Fruit fly (Drosophila melanogaster): Measurements from ENCODE around the gene CG6788.

The CG6788 gene

dm6 chrX:17887877-17888276 lies at the start of gene CG6788:
Gene CG6788, plus strand, starts transcription at chrX:17888177.
- TF ChIP-seq Dll (optimal IDR thresholded peaks at IDR 0.05) (no peak), psq (optimal IDR thresholded peaks at IDR 0.05) (no peak), usp (GFP tag; optimal IDR thresholded peaks at IDR 0.05) (no peak), CG8478 (optimal IDR thresholded peaks at IDR 0.05) (no peak), EcR (GFP tag; optimal IDR thresholded peaks at IDR 0.05) (no peak), pan (optimal IDR thresholded peaks at IDR 0.05) (no peak)

- TF ChIP-seq usp (GFP tag; optimal IDR thresholded peaks at IDR 0.05) (no peak), psq (optimal IDR thresholded peaks at IDR 0.05) (no peak), pan (optimal IDR thresholded peaks at IDR 0.05) (no peak), CG8478 (optimal IDR thresholded peaks at IDR 0.05) (no peak), Dll (optimal IDR thresholded peaks at IDR 0.05) (no peak), EcR (GFP tag; optimal IDR thresholded peaks at IDR 0.05) (no peak)
Observed at dm6 chrX:17841923-17842322, 46.1 kb upstream of the CG6788 start, which contains the start of gene Taf9. Gene Taf9, plus strand, starts transcription at chrX:17842161.

DNA sequence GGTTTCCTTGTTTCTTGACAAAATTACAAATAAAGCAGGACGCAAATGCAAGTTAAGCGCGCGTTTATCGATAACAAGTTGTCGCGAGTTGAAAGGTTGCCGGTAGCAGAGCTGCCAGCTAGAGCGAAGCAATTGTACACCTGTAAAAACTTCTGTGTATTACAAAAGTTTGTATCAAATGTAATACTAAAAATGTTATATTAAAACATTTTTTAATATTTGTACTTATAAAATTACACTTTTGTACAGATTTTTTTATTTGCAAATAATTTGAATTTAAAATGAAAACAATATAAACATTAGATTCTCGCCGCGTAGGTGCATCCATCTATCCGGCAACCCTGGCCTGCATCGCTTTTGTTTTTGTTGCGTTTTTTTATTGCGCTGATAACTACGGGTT lies 43.4 kb upstream of the CG6788 start, which contains the start of the genes CG8142 and Ucp4A:
Gene CG8142 (minus strand): TSS at position 82 of the 400 bp plus-strand sequence.
Gene Ucp4A (plus strand): TSS at position 327 of the 400 bp plus-strand sequence.
- no peak for TF ChIP-seq CG8478 (optimal IDR thresholded peaks at IDR 0.05)
- no peak for TF ChIP-seq EcR (GFP tag; optimal IDR thresholded peaks at IDR 0.05)
- no peak for TF ChIP-seq Dll (optimal IDR thresholded peaks at IDR 0.05)

- TF ChIP-seq psq (optimal IDR thresholded peaks at IDR 0.05) (no peak), Dll (optimal IDR thresholded peaks at IDR 0.05) (no peak)
Observed at dm6 chrX:17845820-17846379, 42.1 kb upstream of the CG6788 start.

dm6 chrX:17850179-17850578 lies 37.8 kb upstream of the CG6788 start, which contains the start of the genes CG15814 and Spt7:
Gene CG15814, minus strand, starts transcription at chrX:17850342.
Gene Spt7, plus strand, starts transcription at chrX:17850460.
- TF ChIP-seq psq (optimal IDR thresholded peaks at IDR 0.05), result no peak
- TF ChIP-seq pan (optimal IDR thresholded peaks at IDR 0.05), result no peak
- no peak for TF ChIP-seq EcR (GFP tag; optimal IDR thresholded peaks at IDR 0.05)
- no peak for TF ChIP-seq Dll (optimal IDR thresholded peaks at IDR 0.05)
- TF ChIP-seq usp (GFP tag; optimal IDR thresholded peaks at IDR 0.05), result no peak
- no peak for TF ChIP-seq CG8478 (optimal IDR thresholded peaks at IDR 0.05)

dm6 chrX:17852457-17852856 lies 35.5 kb upstream of the CG6788 start, which contains the start of gene CG32554:
Gene CG32554, minus strand, starts transcription at chrX:17852685.
- no peak for TF ChIP-seq EcR (GFP tag; optimal IDR thresholded peaks at IDR 0.05)

- no peak for TF ChIP-seq Dll (optimal IDR thresholded peaks at IDR 0.05)
- TF ChIP-seq CG8478 (optimal IDR thresholded peaks at IDR 0.05), result no peak
- TF ChIP-seq usp (GFP tag; optimal IDR thresholded peaks at IDR 0.05), result no peak
Observed at dm6 chrX:17856029-17856428, 31.9 kb upstream of the CG6788 start, which contains the start of gene Mco4. Gene Mco4, minus strand, starts transcription at chrX:17856129.

DNA sequence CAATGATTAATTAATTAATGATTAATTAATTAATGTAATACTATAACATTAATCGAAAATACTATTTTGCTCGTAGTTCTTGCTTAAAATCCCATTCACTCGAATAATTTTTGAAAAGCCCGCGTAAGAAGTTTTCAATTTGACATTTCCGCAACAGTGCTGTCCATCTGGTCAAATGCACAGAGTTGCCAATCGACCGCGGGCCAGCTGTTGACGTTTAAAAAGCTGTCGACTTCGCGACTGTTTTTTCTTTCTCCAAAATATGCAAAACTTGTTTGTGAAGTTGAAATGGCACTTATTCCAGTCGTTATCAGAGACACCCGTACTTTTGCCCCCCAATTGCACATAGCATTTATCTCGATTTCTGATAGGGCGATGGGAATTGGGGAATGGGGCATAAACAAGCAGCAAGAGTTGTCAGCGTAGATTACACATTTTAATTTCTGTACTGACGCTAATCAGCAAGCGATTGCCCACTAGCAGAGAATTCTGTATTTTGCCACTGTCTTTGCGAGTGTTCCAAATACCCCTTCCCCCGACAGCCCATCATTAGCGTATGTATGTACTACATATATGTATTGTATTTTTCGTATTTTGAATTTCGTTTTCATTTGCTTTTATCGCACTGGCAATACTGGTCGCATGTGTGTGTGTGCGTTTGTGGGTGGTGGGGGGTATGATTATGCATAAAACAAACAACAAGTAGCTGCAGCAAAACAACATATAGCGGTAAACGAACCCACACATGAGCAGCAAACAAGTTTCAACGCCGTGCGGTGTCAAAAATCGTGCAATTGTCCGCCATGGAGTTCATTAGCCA lies 31.3 kb upstream of the CG6788 start, which contains the start of gene Srx:
Gene Srx (plus strand): TSS at position 517 of the 820 bp plus-strand sequence.
- TF ChIP-seq EcR (GFP tag; optimal IDR thresholded peaks at IDR 0.05) (no peak), pan (optimal IDR thresholded peaks at IDR 0.05) (no peak), Dll (optimal IDR thresholded peaks at IDR 0.05) (no peak), usp (GFP tag; optimal IDR thresholded peaks at IDR 0.05) (no peak), CG8478 (optimal IDR thresholded peaks at IDR 0.05) (no peak), psq (optimal IDR thresholded peaks at IDR 0.05) (no peak)

DNA sequence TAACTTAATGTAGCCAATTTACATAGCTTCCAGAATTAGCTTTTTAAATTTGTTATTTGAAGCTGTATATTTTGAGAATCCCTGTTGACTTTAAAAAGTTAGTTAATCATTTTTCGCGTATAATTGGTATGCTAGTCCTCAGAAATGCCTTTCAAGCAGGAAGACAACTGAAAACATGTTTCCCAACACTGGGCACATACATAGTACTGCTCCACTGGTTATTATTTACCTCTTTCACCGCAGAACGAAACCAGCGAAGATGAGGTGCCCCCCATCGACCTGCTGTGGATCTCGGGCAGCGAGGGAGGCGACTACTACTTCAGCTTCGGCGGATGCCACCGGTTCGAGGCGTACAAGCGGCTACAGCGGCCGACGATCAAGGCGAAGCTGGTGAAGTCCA lies 30.2 kb upstream of the CG6788 start:
- TF ChIP-seq psq (optimal IDR thresholded peaks at IDR 0.05), result no peak
- TF ChIP-seq EcR (GFP tag; optimal IDR thresholded peaks at IDR 0.05), result no peak
- no peak for TF ChIP-seq pan (optimal IDR thresholded peaks at IDR 0.05)
- no peak for TF ChIP-seq Dll (optimal IDR thresholded peaks at IDR 0.05)
- no peak for TF ChIP-seq CG8478 (optimal IDR thresholded peaks at IDR 0.05)
- TF ChIP-seq usp (GFP tag; optimal IDR thresholded peaks at IDR 0.05), result no peak

DNA sequence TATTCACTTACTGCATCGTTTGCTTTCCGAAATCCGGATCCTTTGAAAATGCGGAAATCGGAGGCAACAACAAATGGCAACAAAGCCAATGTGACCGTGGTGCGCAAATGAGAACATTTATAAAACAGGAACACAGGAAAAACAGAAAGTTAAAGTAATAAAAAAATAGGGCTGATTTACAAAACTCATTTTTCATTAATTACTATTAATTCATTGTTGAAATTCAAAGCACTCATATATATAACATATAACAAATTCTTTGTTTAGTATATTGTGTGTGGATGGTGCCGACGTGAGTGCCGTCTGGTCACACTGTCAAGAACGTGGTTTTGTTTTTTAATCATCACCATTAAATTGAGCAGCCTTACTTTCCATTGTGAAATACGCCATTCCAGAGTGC lies 27.3 kb upstream of the CG6788 start, which contains the start of the genes Arp8 and CG6769:
Gene Arp8 (minus strand): TSS at position 90 of the 400 bp plus-strand sequence.
Gene CG6769 (plus strand): TSS at position 292 of the 400 bp plus-strand sequence.
- TF ChIP-seq usp (GFP tag; optimal IDR thresholded peaks at IDR 0.05), result no peak
- TF ChIP-seq CG8478 (optimal IDR thresholded peaks at IDR 0.05), result no peak
- TF ChIP-seq psq (optimal IDR thresholded peaks at IDR 0.05), result no peak
- no peak for TF ChIP-seq EcR (GFP tag; optimal IDR thresholded peaks at IDR 0.05)
- no peak for TF ChIP-seq pan (optimal IDR thresholded peaks at IDR 0.05)
- TF ChIP-seq Dll (optimal IDR thresholded peaks at IDR 0.05), result no peak

DNA sequence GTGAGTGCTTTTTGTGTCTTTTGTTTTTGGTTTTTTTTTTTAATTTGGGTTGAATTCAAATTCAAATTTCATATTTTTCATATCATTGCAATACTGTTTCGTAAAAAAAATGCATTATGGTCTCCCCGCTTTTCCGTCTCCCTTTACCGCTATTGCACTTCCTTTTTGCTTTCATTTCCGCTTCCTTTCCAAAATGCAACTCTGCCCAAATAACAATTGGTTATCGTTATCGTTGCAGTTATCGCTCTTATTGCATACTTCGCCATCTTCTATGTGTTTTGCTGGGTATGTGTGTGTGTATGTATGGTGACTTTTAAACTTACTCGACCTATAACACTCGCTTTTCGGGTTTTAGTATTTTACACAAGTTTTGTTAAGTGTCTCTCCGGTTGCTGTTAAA lies 22.9 kb upstream of the CG6788 start:
- TF ChIP-seq usp (GFP tag; optimal IDR thresholded peaks at IDR 0.05), result no peak
- no peak for TF ChIP-seq Dll (optimal IDR thresholded peaks at IDR 0.05)
- no peak for TF ChIP-seq EcR (GFP tag; optimal IDR thresholded peaks at IDR 0.05)
- TF ChIP-seq psq (optimal IDR thresholded peaks at IDR 0.05), result no peak
- TF ChIP-seq pan (optimal IDR thresholded peaks at IDR 0.05), result no peak
- no peak for TF ChIP-seq CG8478 (optimal IDR thresholded peaks at IDR 0.05)

DNA sequence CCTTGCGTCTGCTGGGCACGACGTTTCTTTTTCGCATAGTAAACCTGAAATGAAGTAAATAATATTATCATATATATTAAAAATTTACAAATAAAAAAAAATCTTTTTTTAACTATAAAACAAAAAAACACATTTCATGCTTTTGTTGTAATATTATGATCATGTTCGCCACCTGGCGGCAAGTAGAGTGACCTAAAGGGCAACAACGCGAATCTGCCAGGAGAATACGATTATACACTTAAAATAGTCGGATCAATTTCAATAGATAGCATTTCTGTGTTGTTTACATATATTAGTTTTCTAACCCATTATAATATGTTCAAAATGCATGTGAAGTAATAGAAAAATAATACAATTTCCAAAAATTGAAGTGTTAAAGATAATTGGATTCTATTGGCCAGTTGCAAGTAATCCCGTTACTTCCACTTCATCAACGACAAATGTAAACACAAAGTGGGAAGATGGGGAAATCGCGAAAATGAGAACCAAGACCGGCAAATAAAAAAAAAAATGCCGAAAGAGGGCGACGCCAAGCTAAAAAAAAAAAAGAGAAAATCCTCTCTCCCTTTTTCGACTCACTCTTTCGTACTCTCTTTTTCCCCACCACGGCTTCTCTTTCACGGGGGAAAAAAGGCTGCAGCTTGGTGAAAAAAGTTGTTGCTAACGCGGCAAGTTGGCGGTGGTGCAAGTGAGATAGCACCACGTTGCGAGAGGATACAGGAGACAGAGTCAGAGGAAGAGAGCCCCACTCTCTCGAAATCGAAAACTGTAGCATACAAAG lies 17.2 kb upstream of the CG6788 start:
- no peak for TF ChIP-seq pan (optimal IDR thresholded peaks at IDR 0.05)
- TF ChIP-seq usp (GFP tag; optimal IDR thresholded peaks at IDR 0.05), result no peak
- TF ChIP-seq Dll (optimal IDR thresholded peaks at IDR 0.05), result no peak
- no peak for TF ChIP-seq CG8478 (optimal IDR thresholded peaks at IDR 0.05)
- TF ChIP-seq psq (optimal IDR thresholded peaks at IDR 0.05), result no peak
- TF ChIP-seq EcR (GFP tag; optimal IDR thresholded peaks at IDR 0.05), result no peak

Measured in whole organism.